Worm (Caenorhabditis elegans) whole organism, L4 larva: Measurements from ENCODE around the gene acdh-8.

Source experiments
- R02D3.7 ChIP-seq: fragments of 150-350 bp; sonication (generic microtip); optimal IDR thresholded peaks from 3 replicates; lab custom pipeline; 2014; ENCODE audit warnings: missing biosample characterization, missing genetic modification characterization
- T20F7.1 ChIP-seq: fragments of 200-800 bp; sonication (Bioruptor generic); optimal IDR thresholded peaks from 2 replicates; lab custom pipeline; 2018; ENCODE audit warnings: mild to moderate bottlenecking, missing genetic modification characterization, missing compliant biosample characterization
- aha-1 ChIP-seq: fragments of 150-350 bp; peaks from one replicate; lab custom pipeline; 2014; ENCODE audit warnings: missing biosample characterization, missing genetic modification characterization
- cey-2 ChIP-seq: sonication (generic microtip); optimal IDR thresholded peaks from 3 replicates; lab custom pipeline; 2017; ENCODE audit warnings: missing genetic modification characterization, mild to moderate bottlenecking, missing compliant biosample characterization, antibody characterized with exemption, borderline replicate concordance; ENCODE audit not compliant: insufficient read depth
- daf-12 ChIP-seq: fragments of 150-350 bp; optimal IDR thresholded peaks from 2 replicates; lab custom pipeline; 2014; ENCODE audit warnings: missing biosample characterization, missing genetic modification reagents, missing genetic modification characterization
- duxl-1 ChIP-seq: sonication (generic microtip); optimal IDR thresholded peaks from 2 replicates; lab custom pipeline; 2016; ENCODE audit warnings: mild to moderate bottlenecking, missing genetic modification characterization, moderate library complexity, missing compliant biosample characterization; ENCODE audit not compliant: poor library complexity
- hlh-11 ChIP-seq: fragments of 200-800 bp; sonication (Bioruptor generic); optimal IDR thresholded peaks from 2 replicates; lab custom pipeline; 2018; ENCODE audit warnings: mild to moderate bottlenecking, missing genetic modification characterization, missing compliant biosample characterization
- hmg-1.1 ChIP-seq: fragments of 200-800 bp; sonication (Bioruptor generic); IDR thresholded peaks from 2 replicates; pipeline ENCODE4 v1.3.6; 2022; ENCODE audit warnings: missing genetic modification reagents, missing genetic modification characterization, missing compliant biosample characterization
- jun-1 ChIP-seq: fragments of 150-350 bp; optimal IDR thresholded peaks from 2 replicates; lab custom pipeline; 2014; ENCODE audit warnings: missing biosample characterization, missing genetic modification reagents, missing genetic modification characterization
- lin-1 ChIP-seq: fragments of 200-800 bp; sonication (Bioruptor generic); IDR thresholded peaks from 2 replicates; pipeline ENCODE4 v1.3.6; 2022; ENCODE audit warnings: missing genetic modification reagents, missing genetic modification characterization, missing compliant biosample characterization
- lin-13 ChIP-seq: fragments of 150-350 bp; optimal IDR thresholded peaks from 2 replicates; lab custom pipeline; 2014; ENCODE audit warnings: missing biosample characterization, missing genetic modification reagents, missing genetic modification characterization
- lin-15B ChIP-seq: fragments of 150-350 bp; sonication (generic microtip); optimal IDR thresholded peaks from 3 replicates; lab custom pipeline; 2014; ENCODE audit warnings: missing biosample characterization, missing genetic modification characterization
- lsy-2 ChIP-seq, 2 experiments: fragments of 150-350 bp in 1 of 2; sonication (generic microtip) in 1 of 2; optimal IDR thresholded peaks; 2 replicates each; lab custom pipeline; 2014 to 2017; ENCODE audit warnings: missing biosample characterization in 2 of 2, missing genetic modification characterization in 2 of 2
- mes-2 ChIP-seq: sonication (generic microtip); optimal IDR thresholded peaks from 2 replicates; lab custom pipeline; 2016; ENCODE audit warnings: missing genotype, mild to moderate bottlenecking, missing genetic modification characterization, missing compliant biosample characterization; ENCODE audit not compliant: poor library complexity, severe bottlenecking
- nhr-11 ChIP-seq: fragments of 150-350 bp; optimal IDR thresholded peaks from 2 replicates; lab custom pipeline; 2014; ENCODE audit warnings: missing biosample characterization, missing genetic modification characterization
- nhr-25 ChIP-seq: sonication (generic microtip); optimal IDR thresholded peaks from 2 replicates; lab custom pipeline; 2017; ENCODE audit warnings: missing genetic modification characterization, mild to moderate bottlenecking, missing compliant biosample characterization, antibody characterized with exemption, moderate library complexity, borderline replicate concordance; ENCODE audit not compliant: insufficient read depth
- nhr-42 ChIP-seq: fragments of 200-800 bp; sonication (Bioruptor generic); IDR thresholded peaks from 2 replicates; pipeline ENCODE4 v1.3.6; 2022; ENCODE audit warnings: missing genetic modification characterization, missing compliant biosample characterization
- nhr-76 ChIP-seq: fragments of 150-350 bp; optimal IDR thresholded peaks from 2 replicates; lab custom pipeline; 2014; ENCODE audit warnings: missing biosample characterization, missing genetic modification characterization
- nhr-77 ChIP-seq: fragments of 150-350 bp; optimal IDR thresholded peaks from 2 replicates; lab custom pipeline; 2014; ENCODE audit warnings: missing biosample characterization, missing genetic modification characterization
- pha-4 ChIP-seq, 2 experiments: fragments of 150-350 bp in 1 of 2; fragments of 200-800 bp in 1 of 2; sonication (Bioruptor generic) in 1 of 2; IDR thresholded peaks in 1 of 2; optimal IDR thresholded peaks in 1 of 2; 2 replicates each; pipeline versions ENCODE4 v1.3.6 to Lab custom; 2014 to 2022; ENCODE audit warnings: missing genetic modification characterization in 2 of 2, missing genetic modification reagents in 2 of 2, missing biosample characterization in 1 of 2, missing compliant biosample characterization in 1 of 2
- rbr-2 ChIP-seq: sonication (generic microtip); optimal IDR thresholded peaks from 2 replicates; lab custom pipeline; 2016; ENCODE audit warnings: missing genotype, missing genetic modification characterization, missing compliant biosample characterization
- saeg-2 ChIP-seq: fragments of 200-800 bp; sonication (Bioruptor generic); IDR thresholded peaks from 2 replicates; pipeline ENCODE4 v1.3.6; 2022; ENCODE audit warnings: missing genetic modification reagents, missing genetic modification characterization, missing compliant biosample characterization
- unc-62 ChIP-seq, 3 experiments: fragments of 150-350 bp in 1 of 3; sonication (generic microtip); optimal IDR thresholded peaks in 2 of 3; peaks in 1 of 3; 1 replicate in 1 of 3; 2 replicates in 2 of 3; lab custom pipeline; 2014 to 2017; ENCODE audit warnings: missing biosample characterization in 3 of 3, missing genetic modification characterization in 3 of 3, missing genetic modification reagents in 3 of 3, missing genotype in 1 of 3
- vab-7 ChIP-seq: fragments of 200-800 bp; sonication (Bioruptor generic); IDR thresholded peaks from 2 replicates; pipeline ENCODE4 v1.3.6; 2022; ENCODE audit warnings: missing genetic modification reagents, missing genetic modification characterization, missing compliant biosample characterization
- zip-2 ChIP-seq: fragments of 150-350 bp; optimal IDR thresholded peaks from 2 replicates; lab custom pipeline; 2014; ENCODE audit warnings: missing biosample characterization, missing genetic modification characterization
- ztf-7 ChIP-seq: fragments of 150-350 bp; optimal IDR thresholded peaks from 2 replicates; lab custom pipeline; 2014; ENCODE audit warnings: missing biosample characterization, missing genetic modification characterization

acdh-8 gene

DNA sequence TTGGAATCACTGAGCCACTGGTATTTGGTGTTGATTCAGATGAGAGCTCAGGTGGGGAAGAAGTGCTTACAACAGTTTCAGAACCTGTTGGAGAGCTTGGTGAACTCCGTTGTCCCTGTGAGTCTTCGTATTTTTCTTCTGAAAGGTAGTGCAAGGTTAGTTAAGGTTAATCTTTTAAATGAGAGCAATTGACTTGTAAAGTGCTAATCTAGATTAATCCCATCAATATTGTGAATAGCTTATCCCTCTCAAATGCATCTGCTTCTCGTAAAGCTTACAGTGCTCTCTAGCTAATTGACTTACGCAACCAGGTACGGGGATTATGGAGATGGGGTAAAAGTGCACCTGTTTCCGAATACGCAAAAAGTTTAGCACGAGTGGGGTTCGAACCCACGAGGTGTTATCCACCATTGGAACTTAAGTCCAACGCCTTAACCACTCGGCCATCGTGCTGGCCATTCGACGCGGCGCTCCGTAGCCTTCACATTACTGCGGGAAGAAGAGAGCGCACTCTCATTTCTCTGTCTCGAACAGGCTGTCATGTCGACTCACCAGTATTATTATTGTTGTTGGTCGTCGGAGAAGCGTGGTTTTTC is 21.6 kb upstream of the acdh-8 start (continued):
- TF ChIP-seq nhr-77 (tag; lab: Kevin White, UChicago) (no peak), zip-2 (tag; lab: Kevin White, UChicago) (no peak), lin-1 (GFP tag; lab: Robert Waterston, UW) (no peak), saeg-2 (GFP tag; lab: Robert Waterston, UW) (0 out of 2 replicates have a peak, but pooled peaks have one; percentile 43), vab-7 (GFP tag; lab: Robert Waterston, UW) (peak; percentile 73), lin-15B (tag; lab: Kevin White, UChicago) (no peak)

DNA sequence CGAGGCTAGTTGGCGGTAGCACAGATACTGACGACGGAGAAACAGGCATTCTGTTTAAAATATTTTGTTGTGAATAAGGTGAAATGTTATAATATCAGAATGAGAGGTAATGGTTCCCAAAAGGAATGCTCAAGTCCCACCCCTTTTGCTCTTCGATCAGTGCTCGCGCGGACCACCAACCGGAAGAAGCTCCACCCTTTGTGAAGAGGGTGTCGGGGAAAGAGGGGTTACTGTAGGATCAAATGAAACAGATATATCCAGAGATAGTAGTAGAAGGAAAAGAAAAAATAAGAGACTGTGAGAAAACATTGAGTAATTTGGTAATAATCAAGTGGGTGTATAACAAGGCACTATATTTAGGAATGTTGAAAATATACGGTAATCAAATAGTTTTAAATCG is 20.2 kb upstream of the acdh-8 start, which contains the start of the genes dmd-5 and F10C1.1:
dmd-5 (minus strand) TSS at position 101 of the 400 bp plus-strand sequence.
F10C1.1 (plus strand) TSS at position 110 of the 400 bp plus-strand sequence.
- no peak for TF ChIP-seq nhr-76 (tag; lab: Kevin White, UChicago)
- peak in 1 of 2 experiments; percentile 20 for TF ChIP-seq unc-62 (GFP tag; optimal IDR thresholded peaks at IDR 0.05 in 1 of 2; lab: Kevin White, UChicago)
- no peak for TF ChIP-seq unc-62 (tag; optimal IDR thresholded peaks at IDR 0.05; lab: Kevin White, UChicago)

DNA sequence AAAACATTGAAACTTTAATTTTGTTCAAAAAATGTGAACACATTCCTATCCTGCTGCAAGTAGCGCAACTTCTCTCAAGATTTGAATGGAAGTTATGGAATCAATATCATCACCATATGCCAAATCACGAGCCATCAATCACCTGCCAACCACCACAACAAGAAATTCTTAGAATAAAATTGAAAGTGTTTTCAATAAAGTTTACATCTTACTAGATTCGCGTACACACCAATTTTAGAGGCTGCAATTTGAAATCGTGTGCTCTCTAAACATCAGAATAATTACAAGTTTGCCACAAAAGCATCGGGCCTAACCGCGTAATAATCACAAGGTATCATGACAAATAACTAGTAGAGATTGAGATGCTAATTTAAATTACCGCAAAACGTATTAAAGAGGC is 19.4 kb upstream of the acdh-8 start:
- TF ChIP-seq nhr-25 (tag; lab: Kevin White, UChicago) (no peak), ztf-7 (tag; lab: Kevin White, UChicago) (no peak), duxl-1 (tag; lab: Kevin White, UChicago) (no peak)

DNA sequence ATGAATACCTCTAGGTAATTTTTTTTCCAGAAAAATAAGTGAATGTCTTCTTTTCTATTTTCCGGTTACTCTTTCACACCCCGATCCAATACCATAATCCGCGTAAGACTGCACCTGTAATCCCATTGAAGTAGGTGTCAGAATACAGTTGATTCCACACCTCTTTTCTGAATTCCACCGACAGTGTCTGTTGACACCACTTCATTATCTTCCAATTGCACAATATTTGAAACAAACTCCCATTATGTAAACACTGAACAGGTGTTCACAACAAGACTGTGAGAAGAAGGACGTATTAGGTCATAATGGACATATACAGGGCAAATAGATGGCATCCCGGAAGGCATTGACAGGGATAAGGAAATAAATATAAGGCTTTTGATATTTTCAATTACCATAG is 16.9 kb upstream of the acdh-8 start:
- TF ChIP-seq lin-13 (GFP tag; lab: Kevin White, UChicago) (no peak), hlh-11 (no peak), rbr-2 (tag; lab: Kevin White, UChicago) (no peak), T20F7.1 (GFP tag; lab: Kevin White, UChicago) (no peak), cey-2 (tag; lab: Kevin White, UChicago) (no peak), pha-4 (GFP tag; IDR thresholded peaks at IDR 0.05; lab: Robert Waterston, UW) (no peak), pha-4 (tag; optimal IDR thresholded peaks at IDR 0.05; lab: Kevin White, UChicago) (no peak), daf-12 (no peak), jun-1 (tag; lab: Kevin White, UChicago) (no peak), R02D3.7 (tag; lab: Kevin White, UChicago) (no peak), nhr-42 (GFP tag; lab: Robert Waterston, UW) (no peak)

DNA sequence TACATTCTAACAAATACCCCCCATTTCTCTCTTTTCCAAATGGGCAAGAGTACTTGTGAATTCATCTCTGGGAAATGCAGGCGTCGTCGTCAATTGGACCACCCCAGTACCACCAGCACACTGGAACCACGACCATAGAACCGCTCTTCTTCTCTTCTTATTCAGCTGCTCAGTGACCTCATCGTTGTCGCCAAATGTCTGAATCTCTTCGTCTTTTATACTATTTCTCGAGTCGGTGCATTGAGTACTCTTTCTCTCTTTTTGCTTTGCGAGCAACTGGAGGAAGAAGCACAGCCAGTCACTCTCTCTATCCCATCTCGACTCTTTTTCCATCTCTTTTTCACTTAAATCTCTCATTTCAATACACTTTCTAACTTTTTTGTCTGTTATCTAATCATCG is 14.4 kb upstream of the acdh-8 start:
- no peak for TF ChIP-seq nhr-25 (tag; lab: Kevin White, UChicago)
- TF ChIP-seq jun-1 (tag; lab: Kevin White, UChicago): no peak
- no peak for TF ChIP-seq vab-7 (GFP tag; lab: Robert Waterston, UW)
- peak in 1 of 2 experiments; percentile 30 for TF ChIP-seq lsy-2 (tag; optimal IDR thresholded peaks at IDR 0.05; lab: Kevin White, UChicago)
- peak; percentile 37 for TF ChIP-seq mes-2 (tag; lab: Kevin White, UChicago)
- peak; percentile 50 for TF ChIP-seq hlh-11
- peak in 1 of 2 experiments; percentile 0 for TF ChIP-seq unc-62 (GFP tag; optimal IDR thresholded peaks at IDR 0.05 in 1 of 2; lab: Kevin White, UChicago)
- TF ChIP-seq unc-62 (tag; optimal IDR thresholded peaks at IDR 0.05; lab: Kevin White, UChicago): no peak
- TF ChIP-seq hmg-1.1 (GFP tag; lab: Robert Waterston, UW): peak; percentile 47
- peak; percentile 11 for TF ChIP-seq nhr-11
- peak; percentile 29 for TF ChIP-seq aha-1
